Worm (Caenorhabditis elegans): ENCODE results near the gene ZK512.11.

ZK512.11 gene

DNA sequence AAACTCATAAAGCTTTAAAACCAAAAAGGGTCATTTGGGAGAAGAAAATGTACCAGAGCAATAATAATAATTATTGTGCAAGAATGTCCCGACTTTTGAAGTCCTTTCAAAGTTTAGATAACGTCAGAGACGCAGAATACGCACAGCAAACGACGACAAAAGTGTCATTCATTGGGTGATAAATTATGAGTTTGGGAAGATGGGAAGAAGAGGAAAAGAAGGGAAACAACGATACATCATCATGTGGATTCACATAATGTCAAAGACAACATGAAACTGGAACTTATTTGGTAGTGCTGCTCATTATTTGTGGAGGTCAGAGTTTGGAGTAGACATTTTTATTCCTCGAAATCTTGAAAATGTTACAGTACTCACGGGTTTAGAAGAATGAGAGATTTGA is 33.9 kb downstream of the ZK512.11 start:
- TF ChIP-seq egl-13 (tag; optimal IDR thresholded peaks at IDR 0.05) (no peak), elt-2 (tag; optimal IDR thresholded peaks at IDR 0.05) (no peak), mep-1 (tag; optimal IDR thresholded peaks at IDR 0.05) (no peak), egl-27 (tag; optimal IDR thresholded peaks at IDR 0.05) (no peak), tlp-1 (tag; optimal IDR thresholded peaks at IDR 0.05) (no peak), unc-30 (tag; optimal IDR thresholded peaks at IDR 0.05) (no peak), nhr-84 (tag; optimal IDR thresholded peaks at IDR 0.05) (no peak), swsn-7 (tag; optimal IDR thresholded peaks at IDR 0.05) (no peak), elt-3 (tag; optimal IDR thresholded peaks at IDR 0.05) (no peak)

DNA sequence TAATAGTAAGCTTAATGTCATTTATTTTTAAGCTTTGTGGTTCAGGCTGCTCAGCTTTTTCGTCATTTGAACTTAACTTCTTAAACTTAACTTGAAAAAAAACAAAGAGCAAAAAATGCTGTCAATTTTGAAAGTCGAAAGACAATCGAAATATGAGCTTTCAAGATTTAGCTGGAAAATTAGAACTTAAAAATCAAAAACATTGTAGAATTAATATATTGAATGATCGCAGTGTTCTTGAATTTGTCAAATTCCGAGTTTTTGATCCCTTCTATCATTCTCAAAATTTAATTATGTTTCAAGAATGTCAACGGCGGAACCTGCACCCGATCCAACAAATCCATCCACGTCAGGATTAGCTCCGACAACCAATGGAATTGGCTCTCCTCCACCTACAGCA is 37.2 kb downstream of the ZK512.11 start, which contains the start of gene tax-4:
Gene tax-4 (plus strand): TSS at position 301 of the 400 bp plus-strand sequence.
- TF ChIP-seq unc-62 (GFP tag; optimal IDR thresholded peaks at IDR 0.05) (no peak), jun-1 (tag; optimal IDR thresholded peaks at IDR 0.05) (no peak), lin-13 (GFP tag; optimal IDR thresholded peaks at IDR 0.05) (no peak)

DNA sequence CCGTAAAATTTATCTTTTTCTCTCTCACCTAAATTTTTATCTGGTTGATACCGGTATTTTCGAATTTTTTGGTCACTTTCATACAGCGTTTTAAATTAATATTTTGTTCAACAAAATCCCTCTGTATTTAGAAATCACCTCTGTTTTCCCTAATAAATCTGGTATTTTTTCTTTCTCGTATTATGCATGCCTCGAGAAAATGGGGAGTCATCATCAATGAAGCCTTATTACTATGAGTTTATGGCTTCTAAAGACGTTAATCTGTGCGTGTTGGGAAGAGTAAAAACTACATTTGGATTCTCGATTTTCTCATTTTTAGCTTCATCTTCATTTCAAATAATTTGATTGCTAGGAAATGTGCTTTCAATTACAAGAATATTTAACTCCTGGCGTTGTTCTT is 41.7 kb downstream of the ZK512.11 start, which contains the start of gene ZC84.7:
Gene ZC84.7 (plus strand): TSS at position 301 of the 400 bp plus-strand sequence.
- TF ChIP-seq tlp-1 (tag; optimal IDR thresholded peaks at IDR 0.05) (no peak), efl-1 (optimal IDR thresholded peaks at IDR 0.05) (no peak), efl-1 (GFP tag; optimal IDR thresholded peaks at IDR 0.05 in 1 of 2) (peak in 1 of 2 experiments; percentile 5)

DNA sequence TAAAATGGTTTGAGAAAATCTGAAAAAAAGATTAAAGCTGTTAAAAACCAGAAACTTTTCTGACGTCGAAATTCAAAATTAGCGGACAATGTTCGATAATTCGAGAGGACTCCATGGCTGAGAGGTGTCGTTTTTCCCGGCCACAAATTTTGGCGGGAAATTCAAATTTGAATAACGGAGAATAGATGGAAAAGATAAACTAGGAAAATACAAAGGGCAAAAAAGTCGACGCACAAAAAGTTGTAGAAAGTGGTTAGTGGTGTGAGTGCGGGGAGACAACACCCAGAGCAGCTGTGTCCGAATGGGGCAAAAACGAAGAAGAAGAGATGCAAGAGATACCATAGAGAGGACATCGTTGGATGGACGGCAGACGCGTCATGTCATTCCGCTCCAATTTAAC is 47.1 kb downstream of the ZK512.11 start, which contains the start of gene cls-3:
Gene cls-3 (minus strand): TSS at position 19 of the 400 bp plus-strand sequence.
- TF ChIP-seq ztf-11 (tag; optimal IDR thresholded peaks at IDR 0.05) (peak in 1 of 2 experiments; percentile 45), lsy-2 (tag; optimal IDR thresholded peaks at IDR 0.05) (peak; percentile 61 to 76), lin-39 (tag; optimal IDR thresholded peaks at IDR 0.05) (peak; percentile 26), isw-1 (GFP tag; IDR thresholded peaks at IDR 0.05) (peak; percentile 34; the same call in 1 of the 2 replicates), mep-1 (tag; optimal IDR thresholded peaks at IDR 0.05) (peak; percentile 27), F16B12.6 (tag; optimal IDR thresholded peaks at IDR 0.05) (peak; percentile 54), egl-13 (tag; optimal IDR thresholded peaks at IDR 0.05) (peak; percentile 13), hlh-4 (tag; optimal IDR thresholded peaks at IDR 0.05) (no peak), C04F5.9 (tag; optimal IDR thresholded peaks at IDR 0.05) (no peak), nhr-19 (GFP tag; conservative IDR thresholded peaks at IDR 0.05) (peak; percentile 53), rnt-1 (tag; optimal IDR thresholded peaks at IDR 0.05) (peak; percentile 88), swsn-7 (tag; optimal IDR thresholded peaks at IDR 0.05) (peak; percentile 50), C16A3.4 (tag; optimal IDR thresholded peaks at IDR 0.05) (peak; percentile 56), fkh-4 (tag; optimal IDR thresholded peaks at IDR 0.05; ENCODE audit: borderline replicate concordance) (peak; percentile 5), lin-14 (GFP tag; optimal IDR thresholded peaks at IDR 0.05) (peak; percentile 68), dpl-1 (GFP tag; optimal IDR thresholded peaks at IDR 0.05) (peak; percentile 88 to 92 (median 90)), vab-15 (tag; optimal IDR thresholded peaks at IDR 0.05) (peak; percentile 21), mdl-1 (tag; optimal IDR thresholded peaks at IDR 0.05) (no peak), pag-3 (tag; optimal IDR thresholded peaks at IDR 0.05; ENCODE audit: borderline replicate concordance, insufficient read depth) (no peak), nhr-71 (tag; optimal IDR thresholded peaks at IDR 0.05) (peak; percentile 81), xbp-1 (tag; optimal IDR thresholded peaks at IDR 0.05) (peak; percentile 45), egl-27 (tag; optimal IDR thresholded peaks at IDR 0.05) (no peak), lin-13 (GFP tag; optimal IDR thresholded peaks at IDR 0.05) (peak; percentile 59), snpc-4 (tag; optimal IDR thresholded peaks at IDR 0.05) (no peak), lir-3 (tag; optimal IDR thresholded peaks at IDR 0.05; ENCODE audit: poor library complexity) (peak; percentile 65), nhr-28 (tag; optimal IDR thresholded peaks at IDR 0.05) (no peak), efl-3 (GFP tag; optimal IDR thresholded peaks at IDR 0.05) (no peak), nhr-90 (tag; optimal IDR thresholded peaks at IDR 0.05; ENCODE audit: poor library complexity) (peak; percentile 47), dsc-1 (tag; optimal IDR thresholded peaks at IDR 0.05) (peak; percentile 62), snu-23 (GFP tag; optimal IDR thresholded peaks at IDR 0.05) (peak; percentile 61), nhr-47 (tag; optimal IDR thresholded peaks at IDR 0.05) (peak; percentile 68), zag-1 (tag; optimal IDR thresholded peaks at IDR 0.05) (no peak), ceh-8 (GFP tag; optimal IDR thresholded peaks at IDR 0.05) (peak; percentile 52), irx-1 (tag; optimal IDR thresholded peaks at IDR 0.05) (peak; percentile 33), hlh-17 (GFP tag; optimal IDR thresholded peaks at IDR 0.05; ENCODE audit: borderline replicate concordance) (no peak), unc-130 (tag; optimal IDR thresholded peaks at IDR 0.05) (no peak)

Data from whole organism, L1 larva.